Fruit fly (Drosophila melanogaster) whole organism: Measurements from ENCODE around the gene CG8745.

Source experiments
- CG8478 ChIP-seq: fragments of >200 bp; optimal IDR thresholded peaks from 2 replicates; lab custom pipeline; 2018; ENCODE audit warnings: inconsistent platforms
- EcR ChIP-seq, 2 experiments: fragments of >200 bp; optimal IDR thresholded peaks; 2 replicates each; lab custom pipeline; 2017; ENCODE audit warnings: missing biosample characterization in 2 of 2, missing genetic modification characterization in 2 of 2, missing genetic modification reagents in 2 of 2
- usp ChIP-seq: fragments of >200 bp; optimal IDR thresholded peaks from 2 replicates; lab custom pipeline; 2017; ENCODE audit warnings: missing biosample characterization, missing genetic modification characterization, mixed read lengths

DNA sequence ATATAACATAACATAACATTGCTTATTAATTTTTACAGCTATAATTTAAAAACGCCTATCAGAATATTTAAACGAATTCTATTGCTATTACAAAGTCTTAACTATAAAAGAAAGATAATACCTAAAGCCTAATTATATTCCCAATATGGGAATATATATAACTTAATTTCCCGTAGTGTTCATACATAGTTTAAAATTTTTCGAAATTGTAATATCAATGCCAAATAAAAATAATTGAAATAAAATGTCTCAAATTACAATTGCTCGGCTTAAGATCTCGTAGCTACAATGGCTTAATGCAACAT lies 37.3 kb upstream of the CG8745 start:
- TF ChIP-seq CG8478 (lab: Kevin White, UChicago) (no peak), usp (GFP tag; lab: Kevin White, UChicago) (no peak), EcR (GFP tag; optimal IDR thresholded peaks at IDR 0.05; lab: Kevin White, UChicago) (no peak)
